Worm (Caenorhabditis elegans): Measurements from ENCODE around the gene nlp-55.
A peak's percentile ranks its signal among the peaks of the same experiment; 100 is the strongest.

DNA sequence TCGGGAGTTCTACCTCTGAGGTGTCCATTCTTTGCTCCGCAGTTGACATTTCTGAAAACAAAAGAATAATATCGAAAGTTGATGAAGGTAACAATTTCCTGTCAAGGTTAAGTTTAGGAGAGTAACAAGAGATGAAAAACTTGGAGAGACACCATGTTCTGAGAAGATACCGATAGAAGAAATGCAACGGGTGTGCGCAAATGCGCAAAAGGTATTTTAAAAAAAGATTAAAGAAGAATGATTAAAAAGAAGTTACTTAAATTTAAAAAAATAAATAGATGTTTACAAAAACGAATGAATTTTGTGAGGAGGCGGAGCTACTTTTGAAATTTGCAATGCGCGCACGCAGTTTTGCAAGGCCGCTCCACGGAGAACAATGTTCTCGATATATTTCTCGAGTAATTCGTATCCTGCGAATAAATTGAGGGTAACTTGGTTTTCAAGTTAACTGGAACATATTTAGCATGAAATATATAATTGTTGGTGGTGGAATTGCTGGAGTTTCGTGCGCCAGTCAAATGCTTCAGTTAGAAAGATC is 29.9 kb upstream of the nlp-55 start, which contains the start of the genes ran-3 and C26D10.3:
- no peak for TF ChIP-seq unc-62 (GFP tag; optimal IDR thresholded peaks at IDR 0.05)
- no peak for TF ChIP-seq ama-1 (optimal IDR thresholded peaks at IDR 0.05)
- no peak for TF ChIP-seq ama-1 (GFP tag; optimal IDR thresholded peaks at IDR 0.05)
- no peak for TF ChIP-seq hmg-20 (GFP tag; IDR thresholded peaks at IDR 0.05)
- no peak for TF ChIP-seq athp-1 (tag; optimal IDR thresholded peaks at IDR 0.05)
- TF ChIP-seq Y67H2A.10 (GFP tag; conservative IDR thresholded peaks at IDR 0.05) = no peak
- peak; percentile 46 for TF ChIP-seq ZK185.1 (tag; optimal IDR thresholded peaks at IDR 0.05; ENCODE audit: poor library complexity, severe bottlenecking)
- TF ChIP-seq F49E8.2 (tag; optimal IDR thresholded peaks at IDR 0.05; ENCODE audit: insufficient read depth) = no peak
- peak; percentile 34; the same call in 1 of the 2 replicates for TF ChIP-seq ceh-100 (GFP tag; IDR thresholded peaks at IDR 0.05)
- no peak for TF ChIP-seq cebp-2 (GFP tag; IDR thresholded peaks at IDR 0.05)

Measured in whole organism, young adult.